Fruit fly (Drosophila melanogaster) whole organism, embryonic: ENCODE data around the gene Nup98-96.

Experiments used
- Awh ChIP-seq: fragments of 200-800 bp; sonication (Bioruptor generic); IDR thresholded peaks from 2 replicates; pipeline ENCODE4, ENCODE4 v1.3.6; 2022; ENCODE audit warnings: missing biosample characterization, missing genetic modification characterization
- CG1024 ChIP-seq: fragments of 200-800 bp; sonication (Bioruptor generic); IDR thresholded peaks from 2 replicates; pipeline ENCODE4 v1.3.6; 2022; ENCODE audit warnings: missing biosample characterization, missing genetic modification characterization
- CG10979 ChIP-seq: fragments of 200-800 bp; sonication (Bioruptor generic); optimal IDR thresholded peaks from 2 replicates; lab custom pipeline; 2018; ENCODE audit warnings: missing biosample characterization, mild to moderate bottlenecking, missing genetic modification characterization, moderate library complexity
- CG14050 ChIP-seq: fragments of 200-800 bp; sonication (Bioruptor generic); IDR thresholded peaks from 3 replicates; pipeline ENCODE4 v1.3.6; 2022; ENCODE audit warnings: missing biosample characterization, missing genetic modification characterization
- CG1602 ChIP-seq: fragments of 200-800 bp; sonication (Bioruptor generic); optimal IDR thresholded peaks from 3 replicates; lab custom pipeline; 2016; ENCODE audit warnings: missing biosample characterization, missing genetic modification characterization
- CG16815 ChIP-seq: fragments of 200-800 bp; sonication (Bioruptor generic); optimal IDR thresholded peaks from 3 replicates; lab custom pipeline; 2017; ENCODE audit warnings: missing biosample characterization, mild to moderate bottlenecking, missing genetic modification characterization
- CG18011 ChIP-seq: fragments of 200-800 bp; sonication (Bioruptor generic); optimal IDR thresholded peaks from 2 replicates; lab custom pipeline; 2017; ENCODE audit warnings: missing biosample characterization, missing genetic modification characterization, mild to moderate bottlenecking, moderate library complexity, missing genotype
- CG2199 ChIP-seq: fragments of 200-800 bp; sonication (Bioruptor generic); IDR thresholded peaks from 3 replicates; pipeline ENCODE4 v1.3.6; 2022; ENCODE audit warnings: missing biosample characterization, missing genetic modification characterization
- CG31388 ChIP-seq: fragments of 200-800 bp; sonication (Bioruptor generic); optimal IDR thresholded peaks from 2 replicates; lab custom pipeline; 2016; ENCODE audit warnings: missing biosample characterization, missing genetic modification characterization
- CG3838 ChIP-seq: fragments of 200-800 bp; sonication (Bioruptor generic); optimal IDR thresholded peaks from 3 replicates; lab custom pipeline; 2016; ENCODE audit warnings: missing biosample characterization, missing genetic modification characterization
- CG5245 ChIP-seq: fragments of 200-800 bp; sonication (Bioruptor generic); optimal IDR thresholded peaks from 3 replicates; lab custom pipeline; 2016; ENCODE audit warnings: missing biosample characterization, missing genetic modification characterization
- CG6272 ChIP-seq: fragments of 200-800 bp; sonication (Bioruptor generic); IDR thresholded peaks from 2 replicates; pipeline ENCODE4 v1.3.6; 2022; ENCODE audit warnings: missing biosample characterization, missing genetic modification characterization
- CG6689 ChIP-seq: fragments of 200-800 bp; sonication (Bioruptor generic); IDR thresholded peaks from 2 replicates; pipeline ENCODE4 v1.3.6; 2022; ENCODE audit warnings: missing biosample characterization, missing genetic modification characterization
- CG7357 ChIP-seq: fragments of 200-800 bp; sonication (Bioruptor generic); IDR thresholded peaks from 3 replicates; pipeline ENCODE4 v1.3.6; 2022; ENCODE audit warnings: missing biosample characterization, missing genetic modification characterization
- CG7745 ChIP-seq: fragments of 200-800 bp; sonication (Bioruptor generic); optimal IDR thresholded peaks from 2 replicates; lab custom pipeline; 2018; ENCODE audit warnings: missing biosample characterization, mild to moderate bottlenecking, missing genetic modification characterization, moderate library complexity
- CG8388 ChIP-seq: fragments of 200-800 bp; sonication (Bioruptor generic); optimal IDR thresholded peaks from 2 replicates; lab custom pipeline; 2019; ENCODE audit warnings: missing biosample characterization, mild to moderate bottlenecking, missing genetic modification characterization, moderate library complexity
- CTCF ChIP-seq: fragments of 200-800 bp; sonication (Bioruptor generic); optimal IDR thresholded peaks from 2 replicates; lab custom pipeline; 2017; ENCODE audit warnings: missing biosample characterization, mild to moderate bottlenecking, missing genetic modification characterization, moderate library complexity
- Camta ChIP-seq: fragments of 200-800 bp; sonication (Bioruptor generic); optimal IDR thresholded peaks from 2 replicates; lab custom pipeline; 2016; ENCODE audit warnings: missing biosample characterization, missing genetic modification characterization
- Kr ChIP-seq: fragments of 200-800 bp; sonication (Bioruptor generic); optimal IDR thresholded peaks from 2 replicates; lab custom pipeline; 2017; ENCODE audit warnings: missing biosample characterization, mild to moderate bottlenecking, missing genetic modification characterization
- Lim3 ChIP-seq: fragments of 200-800 bp; sonication (Bioruptor generic); IDR thresholded peaks from 2 replicates; pipeline ENCODE4 v1.3.6; 2022; ENCODE audit warnings: missing biosample characterization, missing genetic modification characterization
- NC2β ChIP-seq: fragments of 200-800 bp; sonication (Bioruptor generic); optimal IDR thresholded peaks from 2 replicates; lab custom pipeline; 2016; ENCODE audit warnings: missing biosample characterization, missing genetic modification characterization
- Neu2 ChIP-seq: fragments of 200-800 bp; sonication (Bioruptor generic); optimal IDR thresholded peaks from 3 replicates; lab custom pipeline; 2016; ENCODE audit warnings: missing biosample characterization, missing genetic modification characterization, borderline replicate concordance
- Rx ChIP-seq: fragments of 200-800 bp; sonication (Bioruptor generic); IDR thresholded peaks from 2 replicates; pipeline ENCODE4 v1.3.6; 2022; ENCODE audit warnings: missing biosample characterization, missing genetic modification characterization
- Vsx1 ChIP-seq: fragments of 200-800 bp; sonication (Bioruptor generic); optimal IDR thresholded peaks from 2 replicates; lab custom pipeline; 2017; ENCODE audit warnings: missing biosample characterization, mild to moderate bottlenecking, missing genetic modification characterization, missing genetic modification reagents
- aop ChIP-seq: fragments of 200-800 bp; sonication (Bioruptor generic); IDR thresholded peaks from 2 replicates; pipeline ENCODE4 v1.3.6; 2022; ENCODE audit warnings: missing biosample characterization, missing genetic modification characterization
- cas ChIP-seq: fragments of 200-800 bp; sonication (Bioruptor generic); IDR thresholded peaks from 2 replicates; pipeline ENCODE4 v1.3.6; 2022; ENCODE audit warnings: missing biosample characterization, missing genetic modification characterization
- corto ChIP-seq: fragments of 200-800 bp; sonication (Bioruptor generic); optimal IDR thresholded peaks from 2 replicates; lab custom pipeline; 2016; ENCODE audit warnings: missing biosample characterization, mild to moderate bottlenecking, missing genetic modification characterization, moderate library complexity
- dm ChIP-seq: fragments of 200-800 bp; sonication (Bioruptor generic); optimal IDR thresholded peaks from 3 replicates; lab custom pipeline; 2016; ENCODE audit warnings: missing biosample characterization, missing genetic modification characterization
- esg ChIP-seq: fragments of 200-800 bp; sonication (Bioruptor generic); conservative IDR thresholded peaks from 2 replicates; pipeline ENCODE4 v1.3.6; 2022; ENCODE audit warnings: missing biosample characterization, missing genetic modification characterization
- eve ChIP-seq, 2 experiments: fragments of >200 bp; optimal IDR thresholded peaks; 2 replicates each; lab custom pipeline; 2017; ENCODE audit warnings: missing biosample characterization in 2 of 2, missing genetic modification characterization in 2 of 2
- fru ChIP-seq: fragments of >200 bp; optimal IDR thresholded peaks from 2 replicates; lab custom pipeline; 2017
- fu2 ChIP-seq: fragments of 200-800 bp; sonication (Bioruptor generic); optimal IDR thresholded peaks from 2 replicates; lab custom pipeline; 2016; ENCODE audit warnings: missing biosample characterization, missing genetic modification characterization
- gfzf ChIP-seq: fragments of 200-800 bp; sonication (Bioruptor generic); optimal IDR thresholded peaks from 2 replicates; lab custom pipeline; 2016; ENCODE audit warnings: missing biosample characterization, mild to moderate bottlenecking, missing genetic modification characterization, moderate library complexity
- gsb-n ChIP-seq: fragments of 200-800 bp; sonication (Bioruptor generic); optimal IDR thresholded peaks from 3 replicates; lab custom pipeline; 2018; ENCODE audit warnings: missing biosample characterization, mild to moderate bottlenecking, missing genetic modification characterization
- hbn ChIP-seq: fragments of 200-800 bp; sonication (Bioruptor generic); IDR thresholded peaks from 2 replicates; pipeline ENCODE4 v1.3.6; 2022; ENCODE audit warnings: missing biosample characterization, missing genetic modification characterization; ENCODE audit not compliant: partially characterized antibody
- lola ChIP-seq, 3 experiments: fragments of >200 bp in 2 of 3; fragments of 200-800 bp in 1 of 3; sonication (Bioruptor generic) in 1 of 3; optimal IDR thresholded peaks; 2 replicates each; lab custom pipeline; 2017 to 2019; ENCODE audit warnings: missing biosample characterization in 3 of 3, missing genetic modification characterization in 3 of 3, mild to moderate bottlenecking in 1 of 3, moderate library complexity in 1 of 3
- maf-S ChIP-seq: fragments of 200-800 bp; sonication (Bioruptor generic); optimal IDR thresholded peaks from 2 replicates; lab custom pipeline; 2016; ENCODE audit warnings: missing biosample characterization, missing genetic modification characterization
- mld ChIP-seq: fragments of 200-800 bp; sonication (Bioruptor generic); IDR thresholded peaks from 3 replicates; pipeline ENCODE4 v1.3.6; 2022; ENCODE audit warnings: missing biosample characterization, missing genetic modification characterization; ENCODE audit not compliant: partially characterized antibody
- nau ChIP-seq: fragments of 200-800 bp; sonication (Bioruptor generic); optimal IDR thresholded peaks from 3 replicates; lab custom pipeline; 2017; ENCODE audit warnings: missing biosample characterization, mild to moderate bottlenecking, missing genetic modification characterization, missing genetic modification reagents
- peb ChIP-seq: fragments of 200-800 bp; sonication (Bioruptor generic); IDR thresholded peaks from 2 replicates; pipeline ENCODE4 v1.3.6; 2022; ENCODE audit warnings: missing biosample characterization, missing genetic modification characterization
- pros ChIP-seq: fragments of 200-800 bp; sonication (Bioruptor generic); optimal IDR thresholded peaks from 3 replicates; lab custom pipeline; 2019; ENCODE audit warnings: missing biosample characterization, mild to moderate bottlenecking, missing genetic modification characterization, moderate library complexity
- run ChIP-seq: fragments of 200-800 bp; sonication (Bioruptor generic); optimal IDR thresholded peaks from 3 replicates; lab custom pipeline; 2018; ENCODE audit warnings: missing biosample characterization, mild to moderate bottlenecking, missing genetic modification characterization
- schlank ChIP-seq: fragments of 200-800 bp; sonication (Bioruptor generic); optimal IDR thresholded peaks from 2 replicates; lab custom pipeline; 2018; ENCODE audit warnings: missing biosample characterization, mild to moderate bottlenecking, missing genetic modification characterization
- sr ChIP-seq: fragments of 200-800 bp; sonication (Bioruptor generic); IDR thresholded peaks from 3 replicates; pipeline ENCODE4 v1.3.6; 2022; ENCODE audit warnings: missing biosample characterization, missing genetic modification characterization
- sug ChIP-seq: fragments of 200-800 bp; optimal IDR thresholded peaks from 2 replicates; lab custom pipeline; 2019; ENCODE audit warnings: missing biosample characterization, mild to moderate bottlenecking, missing genetic modification characterization, moderate library complexity
- tgo ChIP-seq: fragments of 200-800 bp; sonication (Bioruptor generic); IDR thresholded peaks from 3 replicates; pipeline ENCODE4 v1.3.6; 2022; ENCODE audit warnings: missing biosample characterization, missing genetic modification characterization
- ttk ChIP-seq: fragments of 200-800 bp; sonication (Bioruptor generic); IDR thresholded peaks from 2 replicates; pipeline ENCODE4 v2.1.2; 2022; ENCODE audit warnings: missing biosample characterization, missing genetic modification characterization
- tup ChIP-seq: fragments of 200-800 bp; sonication (Bioruptor generic); optimal IDR thresholded peaks from 2 replicates; lab custom pipeline; 2016; ENCODE audit warnings: missing biosample characterization, mild to moderate bottlenecking, missing genetic modification characterization, moderate library complexity
- wdn ChIP-seq: fragments of 200-800 bp; sonication (Bioruptor generic); IDR thresholded peaks from 2 replicates; pipeline ENCODE4 v1.3.6; 2022; ENCODE audit warnings: missing biosample characterization, missing genetic modification characterization
- yki ChIP-seq: fragments of >200 bp; optimal IDR thresholded peaks from 3 replicates; lab custom pipeline; 2018
- zen2 ChIP-seq: fragments of 200-800 bp; sonication (Bioruptor generic); IDR thresholded peaks from 3 replicates; pipeline ENCODE4 v1.3.6; 2022; ENCODE audit warnings: missing biosample characterization, missing genetic modification characterization; ENCODE audit not compliant: partially characterized antibody
- zf30C ChIP-seq: fragments of 200-800 bp; sonication (Bioruptor generic); optimal IDR thresholded peaks from 3 replicates; lab custom pipeline; 2018; ENCODE audit warnings: missing biosample characterization, mild to moderate bottlenecking, missing genetic modification characterization

The Nup98-96 gene

DNA sequence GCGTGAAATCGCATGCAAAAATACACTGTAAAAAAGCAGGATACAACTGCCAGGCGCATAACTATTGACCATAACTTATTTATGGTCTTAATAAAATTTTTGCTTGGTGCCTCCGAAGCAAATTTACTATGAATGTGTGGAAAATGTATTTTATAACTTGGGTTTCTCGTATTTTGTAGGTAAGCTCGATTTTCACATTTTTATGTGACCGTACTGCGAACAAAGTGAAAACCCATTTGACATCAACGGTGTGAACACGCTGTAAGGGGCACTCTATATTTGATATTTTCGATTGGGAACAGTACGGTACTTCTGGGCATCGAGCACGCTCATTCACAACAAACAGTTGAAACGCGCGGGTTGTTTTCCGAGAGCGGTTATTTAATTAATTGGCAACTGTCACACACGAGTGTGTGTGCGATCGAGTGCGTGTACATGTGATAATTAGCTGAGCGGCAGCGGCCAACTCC lies at the start of gene Nup98-96, which contains the start of gene mbc (continued):
- peak; percentile 66; the same call in 1 of the 2 replicates for TF ChIP-seq cas (GFP tag; lab: Robert Waterston, UW)
- no peak for TF ChIP-seq aop (GFP tag; lab: Robert Waterston, UW)
- no peak for TF ChIP-seq corto
- peak; percentile 55 for TF ChIP-seq tup
- peak; percentile 82 for TF ChIP-seq ttk
- peak; percentile 47 for TF ChIP-seq CTCF (GFP tag; lab: Kevin White, UChicago)
- TF ChIP-seq CG14050 = peak; percentile 71; the same call in 2 of the 3 replicates
- peak; percentile 99 for TF ChIP-seq CG7357
- TF ChIP-seq CG6689 (GFP tag; lab: Robert Waterston, UW) = peak; percentile 79
- TF ChIP-seq CG6272 = peak; percentile 89
- peak; percentile 82 for TF ChIP-seq CG31388
- TF ChIP-seq esg (GFP tag; lab: Robert Waterston, UW) = peak; percentile 88
- TF ChIP-seq CG7745 (tag; lab: Kevin White, UChicago) = peak; percentile 95
- TF ChIP-seq fru = no peak
- peak; percentile 60 for TF ChIP-seq CG8388 (GFP tag; lab: Kevin White, UChicago)
- TF ChIP-seq peb (GFP tag; lab: Robert Waterston, UW) = peak; percentile 71
- peak in 1 of 2 experiments; percentile 12 for TF ChIP-seq eve (GFP tag; optimal IDR thresholded peaks at IDR 0.05; lab: Kevin White, UChicago)
- TF ChIP-seq gfzf (GFP tag; lab: Kevin White, UChicago) = peak; percentile 99
- TF ChIP-seq CG18011 (GFP tag; lab: Kevin White, UChicago) = peak; percentile 39
- no peak for TF ChIP-seq nau (GFP tag; lab: Kevin White, UChicago)
- TF ChIP-seq pros = no peak
- no peak; the same call in none of the 2 replicates for TF ChIP-seq CG1024
- peak; percentile 93 for TF ChIP-seq fu2 (GFP tag; lab: Kevin White, UChicago)
- no peak; the same call in 2 of the 3 replicates for TF ChIP-seq CG2199
- TF ChIP-seq Rx = peak; percentile 72
- TF ChIP-seq CG16815 (GFP tag; lab: Kevin White, UChicago) = peak; percentile 87
- peak; percentile 90 for TF ChIP-seq maf-S (GFP tag; lab: Kevin White, UChicago)
- TF ChIP-seq NC2β (GFP tag; lab: Kevin White, UChicago) = peak; percentile 82
- TF ChIP-seq mld (GFP tag; lab: Robert Waterston, UW) = no peak
- TF ChIP-seq hbn (GFP tag; lab: Robert Waterston, UW) = no peak
- TF ChIP-seq Neu2 = peak; percentile 74
- TF ChIP-seq zen2 (GFP tag; lab: Robert Waterston, UW) = no peak
- TF ChIP-seq zf30C (GFP tag; lab: Kevin White, UChicago) = peak; percentile 97
- peak; percentile 71 for TF ChIP-seq CG10979 (tag; lab: Kevin White, UChicago)
- no peak for TF ChIP-seq yki (lab: Kevin White, UChicago)
- peak in 2 of 3 experiments; percentile 84 to 96 for TF ChIP-seq lola (GFP tag; optimal IDR thresholded peaks at IDR 0.05; lab: Kevin White, UChicago)
- peak; percentile 87 for TF ChIP-seq gsb-n (tag; lab: Kevin White, UChicago)
- TF ChIP-seq Awh (GFP tag; lab: Robert Waterston, UW) = 0 out of 2 replicates have a peak, but pooled peaks have one; percentile 17
- peak; percentile 98 for TF ChIP-seq Vsx1
- peak; percentile 88 for TF ChIP-seq sug (tag; lab: Kevin White, UChicago)
- peak; percentile 91 for TF ChIP-seq CG1602
- peak; percentile 95 for TF ChIP-seq dm
- TF ChIP-seq CG3838 = peak; percentile 69
- TF ChIP-seq tgo (GFP tag; lab: Robert Waterston, UW) = peak; percentile 83
- TF ChIP-seq sr (GFP tag; lab: Robert Waterston, UW) = no peak
- peak; percentile 85 for TF ChIP-seq Camta (GFP tag; lab: Kevin White, UChicago)
- TF ChIP-seq run = peak; percentile 6
- TF ChIP-seq Kr (GFP tag; lab: Kevin White, UChicago) = no peak
- peak; percentile 53 for TF ChIP-seq schlank
- TF ChIP-seq Lim3 (GFP tag; lab: Robert Waterston, UW) = no peak; the same call in 1 of the 2 replicates
- TF ChIP-seq CG5245 (GFP tag; lab: Kevin White, UChicago) = peak; percentile 63
- TF ChIP-seq wdn (GFP tag; lab: Robert Waterston, UW) = peak; percentile 45; the same call in 1 of the 2 replicates
